Fruit fly (Drosophila melanogaster): ENCODE results near the gene CG6729.

The CG6729 gene

dm6 chr2L:10697992-10698391 is 45.7 kb downstream of the CG6729 start, which contains the start of gene CG7300 (continued):
- TF ChIP-seq sob (GFP tag; IDR thresholded peaks at IDR 0.05) (peak; percentile 56), CG18599 (GFP tag; optimal IDR thresholded peaks at IDR 0.05) (peak; percentile 58), CG10431 (GFP tag; optimal IDR thresholded peaks at IDR 0.05) (no peak), fu2 (GFP tag; optimal IDR thresholded peaks at IDR 0.05) (peak; percentile 38), HHEX (GFP tag; optimal IDR thresholded peaks at IDR 0.05) (peak; percentile 35), Antp (GFP tag; optimal IDR thresholded peaks at IDR 0.05) (no peak), Xrp1 (GFP tag; IDR thresholded peaks at IDR 0.05) (peak; percentile 68), Six4 (GFP tag; optimal IDR thresholded peaks at IDR 0.05) (no peak), ATbp (GFP tag; optimal IDR thresholded peaks at IDR 0.05) (peak; percentile 29), CG6791 (GFP tag; IDR thresholded peaks at IDR 0.05; ENCODE audit: partially characterized antibody) (no peak), chn (GFP tag; optimal IDR thresholded peaks at IDR 0.05) (peak; percentile 17), CG6254 (GFP tag; optimal IDR thresholded peaks at IDR 0.05) (peak; percentile 9), Eip74EF (GFP tag; optimal IDR thresholded peaks at IDR 0.05) (peak in 1 of 2 experiments; percentile 40), vvl (GFP tag; IDR thresholded peaks at IDR 0.05) (peak; percentile 80), Aef1 (GFP tag; IDR thresholded peaks at IDR 0.05) (peak; percentile 57; the same call in 2 of the 3 replicates), stc (GFP tag; IDR thresholded peaks at IDR 0.05) (no peak; the same call in 1 of the 2 replicates), caup (GFP tag; optimal IDR thresholded peaks at IDR 0.05; ENCODE audit: severe bottlenecking) (peak; percentile 45), CG12236 (GFP tag; optimal IDR thresholded peaks at IDR 0.05) (no peak), Gsc (GFP tag; IDR thresholded peaks at IDR 0.05) (no peak), Nf-YA (GFP tag; IDR thresholded peaks at IDR 0.05) (no peak), jing (GFP tag; optimal IDR thresholded peaks at IDR 0.05) (peak; percentile 17), scrt (GFP tag; optimal IDR thresholded peaks at IDR 0.05) (peak; percentile 26), CG4854 (GFP tag; optimal IDR thresholded peaks at IDR 0.05) (peak; percentile 36), her (GFP tag; optimal IDR thresholded peaks at IDR 0.05) (peak; percentile 45), gcm (GFP tag; optimal IDR thresholded peaks at IDR 0.05) (no peak), CG30431 (GFP tag; optimal IDR thresholded peaks at IDR 0.05) (peak; percentile 9), pros (GFP tag; optimal IDR thresholded peaks at IDR 0.05) (no peak), pita (GFP tag; optimal IDR thresholded peaks at IDR 0.05) (no peak), CG15269 (tag; optimal IDR thresholded peaks at IDR 0.05) (peak; percentile 64), CG11247 (GFP tag; IDR thresholded peaks at IDR 0.05) (peak; percentile 70), dysf (GFP tag; IDR thresholded peaks at IDR 0.05) (peak; percentile 76), CG1647 (GFP tag; optimal IDR thresholded peaks at IDR 0.05) (peak; percentile 38), pzg (GFP tag; optimal IDR thresholded peaks at IDR 0.05) (no peak), NfI (GFP tag; optimal IDR thresholded peaks at IDR 0.05) (peak; percentile 46), CG32772 (GFP tag; IDR thresholded peaks at IDR 0.05) (peak; percentile 55), CG7745 (tag; optimal IDR thresholded peaks at IDR 0.05) (no peak), dimm (GFP tag; IDR thresholded peaks at IDR 0.05) (no peak), otp (GFP tag; IDR thresholded peaks at IDR 0.05) (peak; percentile 24; the same call in 1 of the 3 replicates), CG10267 (tag; optimal IDR thresholded peaks at IDR 0.05) (peak; percentile 27), CG16779 (GFP tag; IDR thresholded peaks at IDR 0.05) (no peak), CG8281 (tag; optimal IDR thresholded peaks at IDR 0.05) (no peak), dan (GFP tag; IDR thresholded peaks at IDR 0.05) (no peak), Bgb (GFP tag; IDR thresholded peaks at IDR 0.05; ENCODE audit: partially characterized antibody) (no peak), zf30C (GFP tag; optimal IDR thresholded peaks at IDR 0.05) (no peak), zfh1 (GFP tag; IDR thresholded peaks at IDR 0.05) (peak; percentile 50; the same call in 2 of the 3 replicates), wek (GFP tag; optimal IDR thresholded peaks at IDR 0.05) (no peak), Vsx1 (GFP tag; optimal IDR thresholded peaks at IDR 0.05) (no peak), h (optimal IDR thresholded peaks at IDR 0.05) (no peak), oc (tag; optimal IDR thresholded peaks at IDR 0.05) (peak; percentile 39), az2 (GFP tag; optimal IDR thresholded peaks at IDR 0.05) (peak; percentile 31)

Data from whole organism, embryonic.